Fruit fly (Drosophila melanogaster): Measurements from ENCODE around the gene Prosbeta2R1.

The Prosbeta2R1 gene

dm6 chrX:5847544-5847943 is 38.8 kb downstream of the Prosbeta2R1 start (continued):
- 0 out of 2 replicates have a peak, but pooled peaks have one; percentile 23 for TF ChIP-seq ranshi (GFP tag; IDR thresholded peaks at IDR 0.05)
- peak; percentile 57 for TF ChIP-seq CG7839 (tag; optimal IDR thresholded peaks at IDR 0.05)
- no peak for TF ChIP-seq CG9876 (GFP tag; optimal IDR thresholded peaks at IDR 0.05)
- no peak for TF ChIP-seq CG8290 (GFP tag; optimal IDR thresholded peaks at IDR 0.05)
- peak in 1 of 2 experiments; percentile 79 for TF ChIP-seq CG8290 (tag; optimal IDR thresholded peaks at IDR 0.05)
- peak; percentile 65 for TF ChIP-seq dmrt99B (tag; optimal IDR thresholded peaks at IDR 0.05)
- no peak for TF ChIP-seq CG34376 (GFP tag; optimal IDR thresholded peaks at IDR 0.05)
- TF ChIP-seq eyg (GFP tag; optimal IDR thresholded peaks at IDR 0.05), result no peak
- no peak for TF ChIP-seq CTCF (GFP tag; optimal IDR thresholded peaks at IDR 0.05)
- no peak for TF ChIP-seq stc (GFP tag; IDR thresholded peaks at IDR 0.05)
- no peak for TF ChIP-seq CG5953 (GFP tag; IDR thresholded peaks at IDR 0.05)
- peak; percentile 16; the same call in 1 of the 2 replicates for TF ChIP-seq NFAT (GFP tag; IDR thresholded peaks at IDR 0.05)
- TF ChIP-seq CG11560 (tag; IDR thresholded peaks at IDR 0.05), result no peak
- TF ChIP-seq CG2678 (tag; optimal IDR thresholded peaks at IDR 0.05), result peak; percentile 51
- no peak for TF ChIP-seq CG14860 (GFP tag; IDR thresholded peaks at IDR 0.05; ENCODE audit: partially characterized antibody)
- TF ChIP-seq CG33557 (GFP tag; optimal IDR thresholded peaks at IDR 0.05), result no peak
- no peak for TF ChIP-seq Dad (GFP tag; optimal IDR thresholded peaks at IDR 0.05)
- peak; percentile 5 for TF ChIP-seq nmo (GFP tag; optimal IDR thresholded peaks at IDR 0.05)

- TF ChIP-seq klu (GFP tag; IDR thresholded peaks at IDR 0.05) (no peak), Side (GFP tag; optimal IDR thresholded peaks at IDR 0.05) (no peak), esg (GFP tag; conservative IDR thresholded peaks at IDR 0.05) (0 out of 2 replicates have a peak, but pooled peaks have one; percentile 14), pfk (GFP tag; optimal IDR thresholded peaks at IDR 0.05) (no peak), pan (optimal IDR thresholded peaks at IDR 0.05) (no peak), pan (GFP tag; optimal IDR thresholded peaks at IDR 0.05 in 1 of 2, IDR thresholded peaks at IDR 0.05 in 1 of 2) (peak in 1 of 2 experiments; percentile 15), cwo (GFP tag; optimal IDR thresholded peaks at IDR 0.05) (peak; percentile 16), Hr51 (GFP tag; optimal IDR thresholded peaks at IDR 0.05) (peak in 1 of 2 experiments; percentile 9), CG14710 (tag; optimal IDR thresholded peaks at IDR 0.05) (peak; percentile 2), Sox100B (GFP tag; optimal IDR thresholded peaks at IDR 0.05) (no peak), Eip74EF (GFP tag; optimal IDR thresholded peaks at IDR 0.05) (no peak), Drgx (GFP tag; IDR thresholded peaks at IDR 0.05) (no peak), ttk (GFP tag; IDR thresholded peaks at IDR 0.05) (no peak), Meics (GFP tag; optimal IDR thresholded peaks at IDR 0.05) (peak; percentile 3), CG3847 (GFP tag; IDR thresholded peaks at IDR 0.05) (peak; percentile 9; the same call in 1 of the 2 replicates), Sin3A (optimal IDR thresholded peaks at IDR 0.05) (no peak), Fer3 (tag; optimal IDR thresholded peaks at IDR 0.05) (peak; percentile 27), scrt (GFP tag; optimal IDR thresholded peaks at IDR 0.05) (peak; percentile 13), CG18599 (GFP tag; optimal IDR thresholded peaks at IDR 0.05) (peak; percentile 50), zfh1 (GFP tag; IDR thresholded peaks at IDR 0.05) (peak; percentile 7; the same call in 1 of the 3 replicates), CG7372 (GFP tag; IDR thresholded peaks at IDR 0.05) (no peak), CG11093 (GFP tag; IDR thresholded peaks at IDR 0.05) (no peak), CG2678 (tag; optimal IDR thresholded peaks at IDR 0.05) (peak; percentile 47), seq (GFP tag; IDR thresholded peaks at IDR 0.05) (no peak), sens-2 (GFP tag; IDR thresholded peaks at IDR 0.05) (no peak), CG3838 (GFP tag; optimal IDR thresholded peaks at IDR 0.05) (no peak), ftz-f1 (GFP tag; optimal IDR thresholded peaks at IDR 0.05) (no peak), prd (optimal IDR thresholded peaks at IDR 0.05) (no peak), prd (GFP tag; IDR thresholded peaks at IDR 0.05) (peak; percentile 50; the same call in 2 of the 3 replicates), emc (GFP tag; optimal IDR thresholded peaks at IDR 0.05) (no peak), Lpt (GFP tag; optimal IDR thresholded peaks at IDR 0.05) (no peak), ara (GFP tag; IDR thresholded peaks at IDR 0.05) (no peak), CG6254 (GFP tag; optimal IDR thresholded peaks at IDR 0.05) (no peak), slbo (GFP tag; IDR thresholded peaks at IDR 0.05) (peak; percentile 38; the same call in 1 of the 2 replicates), dmrt99B (tag; optimal IDR thresholded peaks at IDR 0.05) (peak; percentile 41), NFAT (GFP tag; IDR thresholded peaks at IDR 0.05) (no peak), pnt (GFP tag; optimal IDR thresholded peaks at IDR 0.05) (no peak)
Measured at dm6 chrX:5852677-5853076, 43.9 kb downstream of the Prosbeta2R1 start.
